Fruit fly (Drosophila melanogaster): ENCODE data around the gene E5.

Gene E5

DNA sequence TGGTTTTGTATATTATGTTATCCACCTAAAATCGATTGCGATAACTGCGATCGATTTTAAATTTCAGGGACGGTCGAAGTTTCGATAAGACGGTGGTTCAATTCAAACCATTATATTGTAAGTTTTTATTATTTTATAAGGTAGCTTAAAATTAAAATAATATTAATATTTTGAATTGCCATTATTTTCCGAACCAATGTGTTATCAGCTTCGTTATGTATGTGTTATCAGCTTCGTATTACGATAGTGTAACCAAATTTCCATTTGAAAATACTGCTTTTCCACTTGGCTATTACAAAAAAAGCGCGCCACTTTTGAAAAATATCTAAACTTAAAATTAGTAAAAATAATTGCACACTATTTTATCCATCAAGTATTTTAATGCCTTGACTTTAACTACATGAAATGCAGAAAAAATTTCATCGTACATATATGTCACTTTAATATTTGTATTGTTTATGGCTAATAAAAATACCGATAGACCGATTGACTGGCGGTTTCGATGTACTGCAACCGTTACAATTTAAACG is 34.8 kb downstream of the E5 start, which contains the start of gene CG31495 (continued):
- TF ChIP-seq Hsf (GFP tag; optimal IDR thresholded peaks at IDR 0.05) (peak; percentile 22), CG10431 (GFP tag; optimal IDR thresholded peaks at IDR 0.05) (no peak), prd (optimal IDR thresholded peaks at IDR 0.05) (no peak), prd (GFP tag; IDR thresholded peaks at IDR 0.05) (no peak), CG5180 (GFP tag; optimal IDR thresholded peaks at IDR 0.05) (no peak), Dref (GFP tag; IDR thresholded peaks at IDR 0.05) (peak; percentile 61), CG11504 (tag; optimal IDR thresholded peaks at IDR 0.05) (peak; percentile 43), gcm (GFP tag; optimal IDR thresholded peaks at IDR 0.05) (no peak), ham (GFP tag; IDR thresholded peaks at IDR 0.05) (no peak), Asciz (GFP tag; optimal IDR thresholded peaks at IDR 0.05) (no peak), CG2202 (tag; optimal IDR thresholded peaks at IDR 0.05) (no peak), Oli (tag; optimal IDR thresholded peaks at IDR 0.05) (no peak), Side (GFP tag; optimal IDR thresholded peaks at IDR 0.05) (no peak), lola (GFP tag; optimal IDR thresholded peaks at IDR 0.05) (peak in 2 of 3 experiments; percentile 19 to 82), CG15696 (tag; optimal IDR thresholded peaks at IDR 0.05) (no peak), CG11696 (GFP tag; IDR thresholded peaks at IDR 0.05) (no peak), Atf3 (GFP tag; optimal IDR thresholded peaks at IDR 0.05) (no peak), CG4282 (GFP tag; optimal IDR thresholded peaks at IDR 0.05) (no peak), pho (GFP tag; optimal IDR thresholded peaks at IDR 0.05) (peak; percentile 22), fru (optimal IDR thresholded peaks at IDR 0.05) (no peak), Stat92E (GFP tag; optimal IDR thresholded peaks at IDR 0.05) (no peak)

DNA sequence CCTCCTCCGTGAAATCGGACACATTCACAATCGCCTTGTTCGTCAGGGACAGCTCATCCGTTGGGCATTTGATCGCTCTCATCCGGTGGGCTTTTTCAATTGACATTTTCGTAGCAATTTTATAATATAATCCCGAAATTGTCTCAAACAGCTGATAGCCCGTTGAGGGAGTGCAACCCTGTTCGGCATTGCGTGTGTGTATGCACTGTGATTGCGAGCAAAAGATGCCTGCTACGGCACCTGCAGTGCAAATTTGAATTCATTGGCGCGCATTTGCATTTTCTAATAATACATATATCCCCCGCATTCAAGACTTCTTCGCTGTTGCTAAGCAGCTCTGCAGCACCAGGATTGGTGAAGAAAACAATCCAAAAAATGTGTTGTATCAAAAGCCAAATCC is 36.9 kb downstream of the E5 start, which contains the start of gene Nsf2:
TSS of gene Nsf2 (minus strand) at position 185 of the 400 bp plus-strand sequence.
- no peak for TF ChIP-seq Bdp1 (GFP tag; optimal IDR thresholded peaks at IDR 0.05)
- TF ChIP-seq CG10366 (GFP tag; IDR thresholded peaks at IDR 0.05) = no peak
- peak; percentile 15 for TF ChIP-seq pho (GFP tag; optimal IDR thresholded peaks at IDR 0.05)
- TF ChIP-seq Rfx (GFP tag; IDR thresholded peaks at IDR 0.05) = peak; percentile 42; the same call in 1 of the 2 replicates
- no peak for TF ChIP-seq nerfin-1 (tag; optimal IDR thresholded peaks at IDR 0.05)
- peak; percentile 75 for TF ChIP-seq Med (GFP tag)
- TF ChIP-seq cg (GFP tag; optimal IDR thresholded peaks at IDR 0.05) = peak; percentile 70
- TF ChIP-seq Pdp1 (GFP tag; optimal IDR thresholded peaks at IDR 0.05) = peak in 1 of 2 experiments; percentile 82
- peak; percentile 33 for TF ChIP-seq Abd-B (GFP tag; optimal IDR thresholded peaks at IDR 0.05)
- TF ChIP-seq Dp (GFP tag; optimal IDR thresholded peaks at IDR 0.05) = peak; percentile 99
- TF ChIP-seq CG7357 (GFP tag; IDR thresholded peaks at IDR 0.05) = no peak
- TF ChIP-seq CG3407 (GFP tag; optimal IDR thresholded peaks at IDR 0.05) = no peak
- TF ChIP-seq NfI (GFP tag; optimal IDR thresholded peaks at IDR 0.05) = peak; percentile 3
- no peak for TF ChIP-seq Hr51 (GFP tag; optimal IDR thresholded peaks at IDR 0.05)
- TF ChIP-seq Adf1 (GFP tag; IDR thresholded peaks at IDR 0.05) = no peak
- no peak for TF ChIP-seq mam (GFP tag; optimal IDR thresholded peaks at IDR 0.05)
- no peak for TF ChIP-seq Meics (GFP tag; optimal IDR thresholded peaks at IDR 0.05)
- no peak for TF ChIP-seq CG2678 (tag; optimal IDR thresholded peaks at IDR 0.05)
- peak; percentile 52 for TF ChIP-seq CTCF (GFP tag; optimal IDR thresholded peaks at IDR 0.05)
- TF ChIP-seq CG9817 (tag; optimal IDR thresholded peaks at IDR 0.05) = no peak
- TF ChIP-seq insv (GFP tag; optimal IDR thresholded peaks at IDR 0.05) = peak in 1 of 2 experiments; percentile 20
- TF ChIP-seq rib (GFP tag; IDR thresholded peaks at IDR 0.05) = no peak
- no peak for TF ChIP-seq CG1024 (GFP tag; IDR thresholded peaks at IDR 0.05)
- TF ChIP-seq C15 (GFP tag; IDR thresholded peaks at IDR 0.05) = no peak
- no peak for TF ChIP-seq inv (GFP tag; IDR thresholded peaks at IDR 0.05; ENCODE audit: partially characterized antibody)
- TF ChIP-seq pita (GFP tag; optimal IDR thresholded peaks at IDR 0.05) = no peak
- TF ChIP-seq Hmr (GFP tag; optimal IDR thresholded peaks at IDR 0.05) = peak; percentile 20
- TF ChIP-seq Aef1 (GFP tag; IDR thresholded peaks at IDR 0.05) = no peak
- peak; percentile 69; the same call in 2 of the 3 replicates for TF ChIP-seq sr (GFP tag; IDR thresholded peaks at IDR 0.05)
- peak; percentile 8 for TF ChIP-seq CG12391 (tag; optimal IDR thresholded peaks at IDR 0.05)
- TF ChIP-seq CkIIα-i1 (GFP tag; IDR thresholded peaks at IDR 0.05) = no peak

Data from whole organism, embryonic.